Fruit fly (Drosophila melanogaster) whole organism, embryonic: Measurements from ENCODE around the gene mbt.
A peak's percentile ranks its signal among the peaks of the same experiment; 100 is the strongest.

Source experiments
- Adf1 ChIP-seq: fragments of 200-800 bp; sonication (Bioruptor generic); IDR thresholded peaks from 2 replicates; pipeline ENCODE4 v1.3.6; 2022; ENCODE audit warnings: missing biosample characterization, missing genetic modification characterization
- Atf-2 ChIP-seq: fragments of 200-800 bp; sonication (Bioruptor generic); optimal IDR thresholded peaks from 2 replicates; lab custom pipeline; 2016; ENCODE audit warnings: missing biosample characterization, missing genetic modification characterization
- BtbVII ChIP-seq: fragments of 200-800 bp; sonication (Bioruptor generic); optimal IDR thresholded peaks from 3 replicates; lab custom pipeline; 2017; ENCODE audit warnings: missing biosample characterization, mild to moderate bottlenecking, missing genetic modification characterization
- CG10267 ChIP-seq: fragments of 200-800 bp; sonication (Bioruptor generic); optimal IDR thresholded peaks from 2 replicates; lab custom pipeline; 2018; ENCODE audit warnings: missing biosample characterization, mild to moderate bottlenecking, missing genetic modification characterization, moderate library complexity
- CG10565 ChIP-seq: fragments of 200-800 bp; sonication (Bioruptor generic); optimal IDR thresholded peaks from 3 replicates; lab custom pipeline; 2016; ENCODE audit warnings: missing biosample characterization, mild to moderate bottlenecking, missing genetic modification characterization
- CG10959 ChIP-seq: fragments of 200-800 bp; sonication (Bioruptor generic); IDR thresholded peaks from 2 replicates; pipeline ENCODE4 v1.3.6; 2022; ENCODE audit warnings: missing biosample characterization, missing genetic modification characterization
- CG11696 ChIP-seq: fragments of 200-800 bp; sonication (Bioruptor generic); IDR thresholded peaks from 2 replicates; pipeline ENCODE4 v1.3.6; 2022; ENCODE audit warnings: missing biosample characterization, missing genetic modification characterization
- CG12104 ChIP-seq: fragments of 200-800 bp; sonication (Bioruptor generic); optimal IDR thresholded peaks from 3 replicates; lab custom pipeline; 2016; ENCODE audit warnings: missing biosample characterization, missing genetic modification characterization
- CG12744 ChIP-seq: fragments of 200-800 bp; sonication (Bioruptor generic); optimal IDR thresholded peaks from 2 replicates; lab custom pipeline; 2016; ENCODE audit warnings: missing biosample characterization, missing genetic modification characterization
- CG14667 ChIP-seq: fragments of 200-800 bp; sonication (Bioruptor generic); IDR thresholded peaks from 2 replicates; pipeline ENCODE4 v1.3.6; 2022; ENCODE audit warnings: missing biosample characterization, missing genetic modification characterization
- CG14710 ChIP-seq: fragments of 200-800 bp; sonication (Bioruptor generic); optimal IDR thresholded peaks from 3 replicates; lab custom pipeline; 2019; ENCODE audit warnings: missing biosample characterization, mild to moderate bottlenecking, missing genetic modification characterization, moderate library complexity
- CG14965 ChIP-seq: fragments of 200-800 bp; sonication (Bioruptor generic); optimal IDR thresholded peaks from 2 replicates; lab custom pipeline; 2016; ENCODE audit warnings: missing biosample characterization, missing genetic modification characterization, borderline replicate concordance
- CG17829 ChIP-seq: fragments of 200-800 bp; optimal IDR thresholded peaks from 2 replicates; lab custom pipeline; 2019; ENCODE audit warnings: missing biosample characterization, mild to moderate bottlenecking, missing genetic modification characterization, moderate library complexity
- CG18011 ChIP-seq: fragments of 200-800 bp; sonication (Bioruptor generic); optimal IDR thresholded peaks from 2 replicates; lab custom pipeline; 2017; ENCODE audit warnings: missing biosample characterization, missing genetic modification characterization, mild to moderate bottlenecking, moderate library complexity, missing genotype
- CG2199 ChIP-seq: fragments of 200-800 bp; sonication (Bioruptor generic); IDR thresholded peaks from 3 replicates; pipeline ENCODE4 v1.3.6; 2022; ENCODE audit warnings: missing biosample characterization, missing genetic modification characterization
- CG31388 ChIP-seq: fragments of 200-800 bp; sonication (Bioruptor generic); optimal IDR thresholded peaks from 2 replicates; lab custom pipeline; 2016; ENCODE audit warnings: missing biosample characterization, missing genetic modification characterization
- CG4707 ChIP-seq: fragments of 200-800 bp; sonication (Bioruptor generic); optimal IDR thresholded peaks from 2 replicates; lab custom pipeline; 2018; ENCODE audit warnings: missing biosample characterization, mild to moderate bottlenecking, missing genetic modification characterization, moderate library complexity
- Dbx ChIP-seq: fragments of 200-800 bp; sonication (Bioruptor generic); IDR thresholded peaks from 3 replicates; pipeline ENCODE4 v1.3.6; 2022; ENCODE audit warnings: missing biosample characterization, missing genetic modification characterization
- Dek ChIP-seq: fragments of 200-800 bp; sonication (Bioruptor generic); optimal IDR thresholded peaks from 3 replicates; lab custom pipeline; 2019; ENCODE audit warnings: missing biosample characterization, mild to moderate bottlenecking, missing genetic modification characterization, moderate library complexity
- Hr51 ChIP-seq, 2 experiments: fragments of 200-800 bp; sonication (Bioruptor generic); optimal IDR thresholded peaks; 2 replicates in 1 of 2; 3 replicates in 1 of 2; lab custom pipeline; 2016 to 2018; ENCODE audit warnings: missing biosample characterization in 2 of 2, missing genetic modification characterization in 2 of 2, mild to moderate bottlenecking in 1 of 2, moderate library complexity in 1 of 2
- Mrtf ChIP-seq: fragments of 200-800 bp; sonication (Bioruptor generic); IDR thresholded peaks from 3 replicates; pipeline ENCODE4 v1.3.6; 2022; ENCODE audit warnings: missing biosample characterization, missing genetic modification characterization
- Optix ChIP-seq: fragments of 200-800 bp; sonication (Bioruptor generic); IDR thresholded peaks from 3 replicates; pipeline ENCODE4 v1.3.6; 2022; ENCODE audit warnings: missing biosample characterization, missing genetic modification characterization
- Six4 ChIP-seq: fragments of 200-800 bp; sonication (Bioruptor generic); optimal IDR thresholded peaks from 2 replicates; lab custom pipeline; 2016; ENCODE audit warnings: missing biosample characterization, missing genetic modification characterization
- Ssrp ChIP-seq: fragments of 200-800 bp; sonication (Bioruptor generic); optimal IDR thresholded peaks from 2 replicates; lab custom pipeline; 2018; ENCODE audit warnings: missing biosample characterization, mild to moderate bottlenecking, missing genetic modification characterization, moderate library complexity
- Stat92E ChIP-seq, 3 experiments: fragments of >200 bp in 2 of 3; fragments of 200-800 bp in 1 of 3; sonication (Bioruptor generic) in 1 of 3; optimal IDR thresholded peaks; 2 replicates each; lab custom pipeline; 2017 to 2019; ENCODE audit warnings: missing biosample characterization in 3 of 3, missing genetic modification characterization in 3 of 3, mild to moderate bottlenecking in 1 of 3, moderate library complexity in 1 of 3
- Vsx1 ChIP-seq: fragments of 200-800 bp; sonication (Bioruptor generic); optimal IDR thresholded peaks from 2 replicates; lab custom pipeline; 2017; ENCODE audit warnings: missing biosample characterization, mild to moderate bottlenecking, missing genetic modification characterization, missing genetic modification reagents
- Xrp1 ChIP-seq: fragments of 200-800 bp; sonication (Bioruptor generic); IDR thresholded peaks from 2 replicates; pipeline ENCODE4 v1.3.6; 2022; ENCODE audit warnings: missing biosample characterization, missing genetic modification characterization
- ara ChIP-seq: fragments of 200-800 bp; sonication (Bioruptor generic); IDR thresholded peaks from 2 replicates; pipeline ENCODE4 v1.3.6; 2022; ENCODE audit warnings: missing biosample characterization, missing genetic modification characterization
- az2 ChIP-seq: fragments of 200-800 bp; sonication (Bioruptor generic); optimal IDR thresholded peaks from 3 replicates; lab custom pipeline; 2016; ENCODE audit warnings: missing biosample characterization, missing genetic modification characterization
- esg ChIP-seq: fragments of 200-800 bp; sonication (Bioruptor generic); conservative IDR thresholded peaks from 2 replicates; pipeline ENCODE4 v1.3.6; 2022; ENCODE audit warnings: missing biosample characterization, missing genetic modification characterization
- ind ChIP-seq: fragments of 200-800 bp; sonication (Bioruptor generic); optimal IDR thresholded peaks from 3 replicates; lab custom pipeline; 2016; ENCODE audit warnings: missing biosample characterization, missing genetic modification characterization
- insv ChIP-seq, 2 experiments: fragments of 200-800 bp; sonication (Bioruptor generic); optimal IDR thresholded peaks; 3 replicates each; lab custom pipeline; 2016 to 2018; ENCODE audit warnings: missing biosample characterization in 2 of 2, missing genetic modification characterization in 2 of 2
- inv ChIP-seq: fragments of 200-800 bp; sonication (Bioruptor generic); IDR thresholded peaks from 2 replicates; pipeline ENCODE4 v1.3.6; 2022; ENCODE audit warnings: missing biosample characterization, missing genetic modification characterization; ENCODE audit not compliant: partially characterized antibody
- lab ChIP-seq: fragments of 200-800 bp; sonication (Bioruptor generic); optimal IDR thresholded peaks from 3 replicates; lab custom pipeline; 2017; ENCODE audit warnings: missing biosample characterization, missing genetic modification characterization, mild to moderate bottlenecking, moderate library complexity, missing genetic modification reagents
- lov ChIP-seq, 2 experiments: fragments of 200-800 bp in 1 of 2; fragments of >200 bp in 1 of 2; sonication (Bioruptor generic) in 1 of 2; IDR thresholded peaks in 1 of 2; optimal IDR thresholded peaks in 1 of 2; 2 replicates in 1 of 2; 3 replicates in 1 of 2; pipeline versions ENCODE4 v1.3.6 to Lab custom; 2017 to 2022; ENCODE audit warnings: missing biosample characterization in 1 of 2, missing genetic modification characterization in 1 of 2
- p53 ChIP-seq: fragments of 200-800 bp; sonication (Bioruptor generic); optimal IDR thresholded peaks from 2 replicates; lab custom pipeline; 2016; ENCODE audit warnings: missing biosample characterization, missing genetic modification characterization
- salm ChIP-seq: fragments of 200-800 bp; sonication (Bioruptor generic); optimal IDR thresholded peaks from 2 replicates; lab custom pipeline; 2018; ENCODE audit warnings: missing biosample characterization, mild to moderate bottlenecking, missing genetic modification characterization
- sc ChIP-seq, 3 experiments: fragments of >200 bp in 2 of 3; fragments of 200-800 bp in 1 of 3; sonication (Bioruptor generic) in 1 of 3; optimal IDR thresholded peaks; 2 replicates in 2 of 3; 3 replicates in 1 of 3; lab custom pipeline; 2017; ENCODE audit warnings: mild to moderate bottlenecking in 1 of 3, missing biosample characterization in 1 of 3, missing genetic modification characterization in 1 of 3, missing genetic modification reagents in 1 of 3
- sob ChIP-seq: fragments of 200-800 bp; sonication (Bioruptor generic); IDR thresholded peaks from 2 replicates; pipeline ENCODE4 v1.3.6; 2022; ENCODE audit warnings: missing biosample characterization, missing genetic modification characterization
- sug ChIP-seq: fragments of 200-800 bp; optimal IDR thresholded peaks from 2 replicates; lab custom pipeline; 2019; ENCODE audit warnings: missing biosample characterization, mild to moderate bottlenecking, missing genetic modification characterization, moderate library complexity
- tgo ChIP-seq: fragments of 200-800 bp; sonication (Bioruptor generic); IDR thresholded peaks from 3 replicates; pipeline ENCODE4 v1.3.6; 2022; ENCODE audit warnings: missing biosample characterization, missing genetic modification characterization
- trem ChIP-seq: fragments of 200-800 bp; optimal IDR thresholded peaks from 3 replicates; lab custom pipeline; 2019; ENCODE audit warnings: missing biosample characterization, mild to moderate bottlenecking, missing genetic modification characterization, moderate library complexity
- tx ChIP-seq: fragments of 200-800 bp; sonication (Bioruptor generic); optimal IDR thresholded peaks from 2 replicates; lab custom pipeline; 2016; ENCODE audit warnings: missing biosample characterization, missing genetic modification characterization
- vnd ChIP-seq: fragments of 200-800 bp; sonication (Bioruptor generic); IDR thresholded peaks from 3 replicates; pipeline ENCODE4 v1.3.6; 2022; ENCODE audit warnings: missing biosample characterization, missing genetic modification characterization; ENCODE audit not compliant: partially characterized antibody
- wek ChIP-seq: fragments of 200-800 bp; sonication (Bioruptor generic); optimal IDR thresholded peaks from 3 replicates; lab custom pipeline; 2018; ENCODE audit warnings: missing biosample characterization, mild to moderate bottlenecking, missing genetic modification characterization, moderate library complexity
- zfh1 ChIP-seq: fragments of 200-800 bp; sonication (Bioruptor generic); IDR thresholded peaks from 3 replicates; pipeline ENCODE4 v1.3.6; 2022; ENCODE audit warnings: missing biosample characterization, missing genetic modification characterization

The mbt gene

DNA sequence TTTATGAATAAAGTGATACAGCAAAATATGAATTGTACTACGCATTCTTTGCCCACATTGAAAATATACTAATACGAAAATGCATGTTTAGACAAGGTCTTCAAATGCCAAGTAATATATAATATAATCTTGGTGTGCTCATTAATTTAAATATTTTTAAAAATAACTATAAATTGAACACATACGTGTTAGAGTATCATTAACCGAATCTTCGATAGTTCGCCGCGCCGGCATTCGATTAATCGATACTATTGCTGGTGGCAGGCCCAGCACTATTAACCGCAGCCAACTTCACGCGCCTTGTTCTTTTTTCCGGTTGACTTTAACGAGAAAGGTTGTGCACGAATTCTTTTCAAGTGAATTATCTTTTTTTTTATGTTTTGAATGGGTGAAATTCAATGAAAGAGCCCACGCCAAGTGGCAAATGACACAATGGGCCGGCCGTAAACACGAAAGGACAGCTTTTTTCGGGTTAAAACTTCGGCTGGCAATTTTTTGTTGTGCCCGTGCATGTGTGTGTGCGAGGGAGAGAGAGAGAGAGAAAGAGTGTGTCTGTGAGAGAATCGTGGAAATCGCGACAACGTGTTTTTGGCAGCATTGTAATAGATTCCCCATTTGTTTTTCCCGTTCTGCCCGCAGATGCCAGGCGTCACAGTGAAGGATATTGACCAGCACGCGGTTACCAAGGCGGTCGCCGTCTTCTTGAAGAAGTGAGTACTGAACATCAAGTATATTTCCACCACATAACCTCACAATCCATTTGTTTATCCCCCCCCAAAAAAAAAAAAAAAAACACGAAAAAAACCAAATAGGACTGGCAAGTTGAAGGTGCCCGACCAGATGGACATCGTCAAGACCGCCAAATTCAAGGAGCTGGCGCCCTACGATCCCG, 27.4 kb downstream of the mbt start, which contains the start of gene RpS19a (continued):
- TF ChIP-seq CG12104 (peak; percentile 84), CG4707 (GFP tag; lab: Kevin White, UChicago) (peak; percentile 88), CG12744 (GFP tag; lab: Kevin White, UChicago) (no peak), CG14710 (tag; lab: Kevin White, UChicago) (peak; percentile 86), CG10267 (tag; lab: Kevin White, UChicago) (peak; percentile 61), Dbx (peak; percentile 66), CG14965 (GFP tag; lab: Kevin White, UChicago) (no peak), Stat92E (GFP tag; optimal IDR thresholded peaks at IDR 0.05; lab: Kevin White, UChicago) (peak in 1 of 3 experiments; percentile 35), sug (peak; percentile 78), CG10959 (GFP tag; lab: Robert Waterston, UW) (peak; percentile 66), CG10565 (GFP tag; lab: Kevin White, UChicago) (no peak), Optix (GFP tag; lab: Robert Waterston, UW) (peak; percentile 66; the same call in 2 of the 3 replicates), tgo (GFP tag; lab: Robert Waterston, UW) (peak; percentile 51; the same call in 2 of the 3 replicates), sob (peak; percentile 73), wek (GFP tag; lab: Kevin White, UChicago) (peak; percentile 89), BtbVII (peak; percentile 88), Mrtf (GFP tag; lab: Robert Waterston, UW) (peak; percentile 66; the same call in 2 of the 3 replicates), p53 (GFP tag; lab: Kevin White, UChicago) (no peak), CG17829 (tag; lab: Kevin White, UChicago) (peak; percentile 45), sc (optimal IDR thresholded peaks at IDR 0.05; lab: Kevin White, UChicago) (no peak), sc (GFP tag; optimal IDR thresholded peaks at IDR 0.05; lab: Kevin White, UChicago) (peak; percentile 80), esg (GFP tag; lab: Robert Waterston, UW) (no peak), CG31388 (GFP tag; lab: Kevin White, UChicago) (no peak), ind (GFP tag; lab: Kevin White, UChicago) (no peak), Xrp1 (GFP tag; lab: Robert Waterston, UW) (no peak), Hr51 (GFP tag; optimal IDR thresholded peaks at IDR 0.05; lab: Kevin White, UChicago) (peak; percentile 49 to 50), vnd (GFP tag; lab: Robert Waterston, UW) (0 out of 3 replicates have a peak, but pooled peaks have one; percentile 54), salm (peak; percentile 78), CG14667 (GFP tag; lab: Robert Waterston, UW) (no peak; the same call in 1 of the 2 replicates), Atf-2 (GFP tag; lab: Kevin White, UChicago) (peak; percentile 36), CG11696 (GFP tag; lab: Robert Waterston, UW) (peak; percentile 39; the same call in 1 of the 2 replicates), CG18011 (GFP tag; lab: Kevin White, UChicago) (peak; percentile 63), trem (peak; percentile 87), tx (no peak), Six4 (GFP tag; lab: Kevin White, UChicago) (no peak), CG2199 (peak; percentile 74; the same call in 1 of the 3 replicates), Adf1 (no peak), ara (peak; percentile 77), Vsx1 (peak; percentile 83), az2 (GFP tag; lab: Kevin White, UChicago) (peak; percentile 35), inv (0 out of 2 replicates have a peak, but pooled peaks have one; percentile 2), lov (optimal IDR thresholded peaks at IDR 0.05; lab: Kevin White, UChicago) (no peak), lov (GFP tag; IDR thresholded peaks at IDR 0.05; lab: Robert Waterston, UW) (peak; percentile 94), Ssrp (tag; lab: Kevin White, UChicago) (peak; percentile 21), zfh1 (GFP tag; lab: Robert Waterston, UW) (peak; percentile 83), lab (peak; percentile 94), insv (GFP tag; optimal IDR thresholded peaks at IDR 0.05; lab: Kevin White, UChicago) (peak in 1 of 2 experiments; percentile 67), Dek (tag; lab: Kevin White, UChicago) (peak; percentile 56)
